Fruit fly (Drosophila melanogaster) whole organism: ENCODE results near the gene CG31548.

Source experiments
- Dll ChIP-seq: fragments of >200 bp; optimal IDR thresholded peaks from 2 replicates; lab custom pipeline; 2017
- psq ChIP-seq: fragments of >200 bp; optimal IDR thresholded peaks from 2 replicates; lab custom pipeline; 2017

DNA sequence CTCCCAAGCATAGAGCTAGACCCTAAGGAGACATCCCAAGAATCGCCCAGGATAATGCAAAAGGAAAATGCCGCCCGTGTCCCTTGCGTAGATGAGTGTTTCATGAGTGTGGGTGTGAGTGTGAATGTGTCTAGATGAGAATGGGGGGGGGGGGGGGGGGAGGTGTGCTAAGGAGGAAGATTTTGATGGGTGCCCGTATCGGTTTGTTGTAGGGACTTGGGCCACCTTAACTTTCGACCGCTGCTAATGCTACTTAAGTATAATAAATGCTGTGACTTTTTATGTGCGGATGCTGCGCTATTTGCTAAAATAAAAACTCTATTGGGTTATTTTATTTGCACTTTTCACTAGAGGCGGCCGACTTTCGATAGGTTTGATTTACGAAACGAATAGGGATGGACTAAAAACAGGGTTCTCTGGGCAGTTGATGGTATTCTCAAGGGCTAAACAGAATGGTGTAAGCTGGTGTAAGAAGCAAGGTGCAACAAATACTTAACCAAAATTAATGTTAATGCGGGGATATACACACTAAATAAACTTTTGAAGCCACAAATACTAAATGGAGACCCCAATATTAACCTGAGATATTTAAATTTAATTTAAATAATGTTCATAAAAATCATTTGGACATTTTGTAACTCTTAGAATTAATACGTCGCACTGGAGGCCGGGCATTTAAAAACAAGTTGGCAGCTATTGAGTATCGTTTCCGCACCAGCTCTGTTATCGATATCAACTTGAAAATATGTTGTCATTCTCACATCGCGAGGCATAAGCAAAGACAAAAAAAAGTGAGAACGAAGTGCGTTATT lies 32.5 kb upstream of the CG31548 start, which contains the start of the genes Xe7 and Atg17:
- no peak for TF ChIP-seq psq (lab: Kevin White, UChicago)
- no peak for TF ChIP-seq Dll
